Worm (Caenorhabditis elegans): ENCODE measurements around the gene pisy-1.

- TF ChIP-seq unc-62 (GFP tag; optimal IDR thresholded peaks at IDR 0.05) (no peak), gei-17 (GFP tag; optimal IDR thresholded peaks at IDR 0.05) (no peak), nhr-120 (GFP tag; IDR thresholded peaks at IDR 0.05) (no peak)
These were observed 30.1 kb upstream of the pisy-1 start, which contains the start of the genes vps-2 and tiar-2 for ce11 chrII:12768167-12768712.

Measured in whole organism, young adult.